Worm (Caenorhabditis elegans): Measurements from ENCODE around the gene F44E7.5.
A peak's percentile ranks its signal among the peaks of the same experiment; 100 is the strongest.

The F44E7.5 gene

DNA sequence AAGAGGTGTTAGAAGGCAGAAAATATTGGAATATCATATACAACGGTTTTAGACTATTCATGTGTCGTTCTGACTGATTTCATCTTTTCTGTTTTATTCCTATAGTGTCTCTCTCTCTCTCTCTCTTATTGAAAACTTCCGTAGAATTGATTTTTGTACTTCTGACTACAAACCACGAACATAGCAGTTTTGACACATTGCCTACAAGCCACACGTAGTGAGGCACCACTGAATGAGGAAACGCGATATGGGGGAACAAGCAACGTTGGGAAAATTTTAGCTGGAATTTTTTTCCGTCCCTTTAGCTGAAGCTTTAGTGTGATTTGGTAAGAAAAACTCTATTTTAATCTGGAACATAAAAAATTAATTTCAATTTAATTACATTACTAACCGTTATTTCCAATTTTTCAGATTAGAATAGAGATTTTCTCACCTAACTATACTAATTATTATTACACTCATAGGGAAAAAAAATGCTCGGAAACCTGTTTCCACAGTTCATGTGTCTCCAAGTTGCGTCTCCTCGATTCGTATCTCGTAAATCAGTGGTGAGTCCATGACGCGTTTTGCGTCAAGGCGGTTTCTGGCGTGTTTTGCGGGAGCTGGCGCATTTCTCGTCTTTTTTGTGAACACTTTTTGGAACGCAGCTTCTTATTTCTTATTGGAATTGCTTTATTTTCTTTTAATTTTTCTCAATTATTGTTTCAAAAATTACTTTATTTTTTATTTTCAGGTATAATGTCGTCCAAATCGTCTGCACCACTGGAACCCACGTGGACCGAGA is 10.0 kb upstream of the F44E7.5 start, which contains the start of the genes nhr-142 and F44E7.9 (continued):
- TF ChIP-seq F37D6.2 (tag; optimal IDR thresholded peaks at IDR 0.05) (peak; percentile 61), unc-130 (GFP tag; optimal IDR thresholded peaks at IDR 0.05) (peak; percentile 75), nhr-42 (GFP tag; IDR thresholded peaks at IDR 0.05) (peak; percentile 34; the same call in 1 of the 2 replicates), zfp-2 (tag; optimal IDR thresholded peaks at IDR 0.05) (peak; percentile 27), ceh-82 (tag; optimal IDR thresholded peaks at IDR 0.05) (no peak), nhr-76 (tag; optimal IDR thresholded peaks at IDR 0.05) (no peak), ZK337.2 (GFP tag; IDR thresholded peaks at IDR 0.05) (peak; percentile 39; the same call in 1 of the 2 replicates), F10B5.3 (tag; optimal IDR thresholded peaks at IDR 0.05) (no peak), nhr-11 (tag; optimal IDR thresholded peaks at IDR 0.05) (peak; percentile 82), T26A8.4 (GFP tag; IDR thresholded peaks at IDR 0.05) (peak; percentile 84), hlh-11 (tag; optimal IDR thresholded peaks at IDR 0.05) (peak; percentile 80), nhr-6 (tag; optimal IDR thresholded peaks at IDR 0.05) (peak; percentile 91), D1046.2 (GFP tag; IDR thresholded peaks at IDR 0.05) (no peak), aha-1 (tag) (peak; percentile 96), mes-2 (tag; optimal IDR thresholded peaks at IDR 0.05; ENCODE audit: poor library complexity, severe bottlenecking) (peak; percentile 95), set-16 (GFP tag; IDR thresholded peaks at IDR 0.05) (no peak), vab-7 (GFP tag; IDR thresholded peaks at IDR 0.05) (peak; percentile 44; the same call in 1 of the 2 replicates), lin-13 (GFP tag; optimal IDR thresholded peaks at IDR 0.05) (peak; percentile 80), ztf-7 (tag; optimal IDR thresholded peaks at IDR 0.05) (peak; percentile 80), dmd-9 (GFP tag; IDR thresholded peaks at IDR 0.05) (peak; percentile 70; the same call in 1 of the 2 replicates), fkh-10 (GFP tag; optimal IDR thresholded peaks at IDR 0.05) (peak; percentile 4), Y48G9A.11 (GFP tag; IDR thresholded peaks at IDR 0.05) (peak; percentile 47; the same call in 1 of the 2 replicates), php-3 (GFP tag; IDR thresholded peaks at IDR 0.05) (no peak), nhr-48 (tag; optimal IDR thresholded peaks at IDR 0.05) (peak; percentile 71), nhr-25 (tag; optimal IDR thresholded peaks at IDR 0.05; ENCODE audit: borderline replicate concordance, insufficient read depth) (no peak), lsy-2 (tag; optimal IDR thresholded peaks at IDR 0.05) (peak; percentile 33 to 89), nhr-77 (tag; optimal IDR thresholded peaks at IDR 0.05) (peak; percentile 84), nhr-111 (GFP tag; optimal IDR thresholded peaks at IDR 0.05) (no peak), saeg-2 (GFP tag; IDR thresholded peaks at IDR 0.05) (0 out of 2 replicates have a peak, but pooled peaks have one; percentile 36), mdl-1 (tag; optimal IDR thresholded peaks at IDR 0.05) (peak in 1 of 2 experiments; percentile 32), lir-3 (tag; optimal IDR thresholded peaks at IDR 0.05) (peak; percentile 2), mep-1 (tag; optimal IDR thresholded peaks at IDR 0.05) (peak; percentile 95), ceh-20 (GFP tag; IDR thresholded peaks at IDR 0.05) (peak; percentile 78), spr-3 (GFP tag; optimal IDR thresholded peaks at IDR 0.05) (peak; percentile 70), snpc-4 (tag; optimal IDR thresholded peaks at IDR 0.05) (no peak), sdz-12 (GFP tag; optimal IDR thresholded peaks at IDR 0.05) (no peak), jun-1 (tag; optimal IDR thresholded peaks at IDR 0.05) (peak; percentile 21), attf-4 (tag; optimal IDR thresholded peaks at IDR 0.05) (no peak), T20F7.1 (GFP tag; optimal IDR thresholded peaks at IDR 0.05) (peak; percentile 83), tra-1 (GFP tag; IDR thresholded peaks at IDR 0.05) (peak; percentile 58), tag-97 (GFP tag; IDR thresholded peaks at IDR 0.05) (no peak), dpl-1 (GFP tag; optimal IDR thresholded peaks at IDR 0.05) (peak; percentile 83), lin-38 (GFP tag; IDR thresholded peaks at IDR 0.05) (peak; percentile 87), egl-43 (GFP tag; IDR thresholded peaks at IDR 0.05) (0 out of 2 replicates have a peak, but pooled peaks have one; percentile 12), duxl-1 (tag; optimal IDR thresholded peaks at IDR 0.05; ENCODE audit: poor library complexity) (peak; percentile 37), zip-2 (tag; optimal IDR thresholded peaks at IDR 0.05) (peak; percentile 14), zfp-3 (GFP tag; conservative IDR thresholded peaks at IDR 0.05) (0 out of 2 replicates have a peak, but pooled peaks have one; percentile 54)

All from whole organism, L4 larva.